Worm (Caenorhabditis elegans): ENCODE measurements around the gene ugt-54.

ce11 chrIV:10750041-10750440 is 11.5 kb upstream of the ugt-54 start, which contains the start of gene T25B9.1:
- TF ChIP-seq blmp-1 (tag; optimal IDR thresholded peaks at IDR 0.05; ENCODE audit: insufficient read depth) (no peak), alr-1 (tag; optimal IDR thresholded peaks at IDR 0.05) (no peak), ztf-11 (tag; optimal IDR thresholded peaks at IDR 0.05) (no peak)
